Worm (Caenorhabditis elegans) whole organism, midembryonic: Measurements from ENCODE around the gene sri-53.

ENCODE experiments used
- T22C8.4 ChIP-seq: fragments of 200-800 bp; sonication (Bioruptor generic); IDR thresholded peaks from 2 replicates; pipeline ENCODE4 v1.3.6; 2022; ENCODE audit warnings: missing genetic modification characterization, missing compliant biosample characterization
- cog-1 ChIP-seq: sonication (generic microtip); optimal IDR thresholded peaks from 2 replicates; lab custom pipeline; 2016; ENCODE audit warnings: missing genetic modification characterization, missing compliant biosample characterization
- flt-1 ChIP-seq: fragments of 200-800 bp; sonication (Bioruptor generic); IDR thresholded peaks from 2 replicates; pipeline ENCODE4 v1.3.6; 2022; ENCODE audit warnings: missing genetic modification characterization, missing compliant biosample characterization
- klf-2 ChIP-seq: fragments of 200-800 bp; sonication (Bioruptor generic); conservative IDR thresholded peaks from 2 replicates; pipeline ENCODE4 v1.3.6; 2022; ENCODE audit warnings: missing genetic modification reagents, missing genetic modification characterization, missing compliant biosample characterization
- med-1 ChIP-seq: sonication (generic microtip); optimal IDR thresholded peaks from 2 replicates; lab custom pipeline; 2017; ENCODE audit warnings: missing genetic modification characterization, mild to moderate bottlenecking, missing compliant biosample characterization, antibody characterized with exemption, missing genetic modification reagents; ENCODE audit not compliant: insufficient read depth
- ref-1 ChIP-seq: fragments of 200-800 bp; sonication (Bioruptor generic); conservative IDR thresholded peaks from 2 replicates; pipeline ENCODE4 v1.3.6; 2022; ENCODE audit warnings: missing genetic modification reagents, missing genetic modification characterization, missing compliant biosample characterization
- tab-1 ChIP-seq: fragments of 200-800 bp; sonication (Bioruptor generic); IDR thresholded peaks from 2 replicates; pipeline ENCODE4 v1.3.6; 2022; ENCODE audit warnings: missing genetic modification characterization, missing compliant biosample characterization
- ztf-23 ChIP-seq: fragments of 200-800 bp; sonication (Bioruptor generic); IDR thresholded peaks from 2 replicates; pipeline ENCODE4 v1.3.6; 2022; ENCODE audit warnings: missing genetic modification reagents, missing genetic modification characterization, missing compliant biosample characterization
- ztf-29 ChIP-seq: fragments of 200-800 bp; sonication (Bioruptor generic); IDR thresholded peaks from 2 replicates; pipeline ENCODE4 v1.3.6; 2022; ENCODE audit warnings: missing genetic modification reagents, missing genetic modification characterization, missing compliant biosample characterization

The sri-53 gene

DNA sequence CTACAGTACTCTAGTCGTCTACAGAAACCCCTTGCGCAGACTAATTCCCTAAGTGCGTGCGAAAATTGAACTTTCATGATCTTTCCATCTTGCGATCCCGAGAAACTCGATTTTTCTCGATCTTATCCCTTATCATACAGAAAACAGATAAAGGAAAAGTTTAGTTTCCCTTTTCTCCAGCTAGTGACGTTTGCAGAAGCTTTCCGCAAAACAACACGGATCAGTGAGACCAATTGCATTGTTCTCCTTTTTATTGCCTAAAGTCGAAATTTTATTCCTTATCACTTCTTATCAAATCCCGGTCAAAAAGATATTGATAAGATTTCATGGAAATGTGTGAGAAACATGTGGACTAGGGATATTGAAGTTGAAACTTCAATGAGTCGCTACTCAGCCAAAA is 39.4 kb upstream of the sri-53 start:
- TF ChIP-seq flt-1 (GFP tag; lab: Robert Waterston, UW) (no peak), med-1 (no peak), ztf-29 (no peak), T22C8.4 (GFP tag; lab: Robert Waterston, UW) (no peak), ref-1 (no peak), klf-2 (GFP tag; lab: Robert Waterston, UW) (no peak), tab-1 (GFP tag; lab: Robert Waterston, UW) (no peak), ztf-23 (GFP tag; lab: Robert Waterston, UW) (no peak), cog-1 (no peak)

DNA sequence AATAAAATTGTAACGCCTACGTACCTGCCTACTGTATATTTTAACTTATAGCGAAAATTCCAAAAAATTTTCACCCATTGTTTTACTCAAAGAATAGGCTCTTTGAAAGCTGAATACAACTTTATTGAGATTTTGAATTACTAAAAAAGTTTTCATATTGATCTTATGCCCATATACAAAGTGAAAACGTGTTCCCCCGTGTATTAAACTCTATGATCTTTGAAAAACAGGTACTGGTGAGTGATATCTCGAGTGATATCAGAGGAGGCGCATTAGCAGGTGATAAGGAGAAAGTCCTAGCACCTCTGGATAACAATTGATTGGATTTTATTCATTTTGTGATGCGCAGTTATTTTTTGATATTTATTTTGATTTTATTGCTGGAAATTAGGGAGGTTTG is 37.8 kb upstream of the sri-53 start, which contains the start of gene C17F4.3:
C17F4.3 (plus strand) TSS at position 301 of the 400 bp plus-strand sequence.
- TF ChIP-seq med-1 (no peak), ztf-23 (GFP tag; lab: Robert Waterston, UW) (no peak), T22C8.4 (GFP tag; lab: Robert Waterston, UW) (no peak), ref-1 (no peak), klf-2 (GFP tag; lab: Robert Waterston, UW) (no peak), flt-1 (GFP tag; lab: Robert Waterston, UW) (no peak), ztf-29 (no peak), tab-1 (GFP tag; lab: Robert Waterston, UW) (no peak), cog-1 (no peak)

DNA sequence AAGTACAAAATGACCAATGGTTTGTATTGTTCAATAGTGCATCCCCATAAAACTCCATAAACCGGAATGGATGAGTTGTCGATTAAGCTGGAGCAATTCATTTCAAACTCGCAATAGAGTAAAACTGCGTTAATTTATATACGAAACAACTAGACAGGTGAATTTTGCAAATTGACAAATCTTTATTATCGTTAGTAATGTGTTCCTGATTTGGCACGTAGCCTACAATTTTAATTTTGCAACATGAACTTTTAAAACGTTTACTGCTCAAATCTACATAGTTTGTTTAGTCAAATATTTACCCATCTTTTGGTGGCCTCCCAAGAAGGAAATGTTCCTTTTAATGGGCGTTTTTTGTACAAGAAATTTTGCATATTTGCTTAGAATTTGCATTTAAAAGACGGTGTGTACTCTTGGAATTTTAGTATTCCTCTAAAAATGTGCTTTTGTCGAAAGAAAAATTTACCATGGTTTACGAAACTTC is 34.7 kb upstream of the sri-53 start, which contains the start of the genes srz-67 and C17F4.11:
srz-67 (minus strand) TSS at position 101 of the 484 bp plus-strand sequence.
C17F4.11 (plus strand) TSS at position 434 of the 484 bp plus-strand sequence.
- TF ChIP-seq ref-1 (no peak), med-1 (no peak), klf-2 (GFP tag; lab: Robert Waterston, UW) (no peak), flt-1 (GFP tag; lab: Robert Waterston, UW) (no peak), tab-1 (GFP tag; lab: Robert Waterston, UW) (no peak), cog-1 (no peak), ztf-23 (GFP tag; lab: Robert Waterston, UW) (no peak)

DNA sequence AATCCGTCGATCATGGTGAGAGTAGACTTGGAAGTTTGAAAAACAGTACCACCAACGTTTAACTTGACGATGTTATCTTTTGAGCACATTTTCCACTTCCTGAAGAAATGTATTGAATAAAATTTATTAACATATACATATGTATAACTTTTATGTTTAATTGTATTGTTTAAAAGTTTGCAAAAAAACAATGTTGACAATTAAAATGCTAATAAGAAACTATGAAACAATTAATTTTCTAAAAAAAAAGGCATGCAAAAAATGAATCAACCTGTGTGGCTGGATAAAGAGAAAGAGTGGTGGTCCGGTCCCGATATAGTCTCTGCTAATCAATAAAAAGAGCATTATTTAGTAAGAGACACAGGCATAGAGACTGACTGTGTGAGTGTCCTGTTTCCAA is 32.3 kb upstream of the sri-53 start, which contains the start of gene C17F4.8:
C17F4.8 (minus strand) TSS at position 101 of the 400 bp plus-strand sequence.
- TF ChIP-seq T22C8.4 (GFP tag; lab: Robert Waterston, UW) (no peak), ztf-23 (GFP tag; lab: Robert Waterston, UW) (no peak), tab-1 (GFP tag; lab: Robert Waterston, UW) (no peak), flt-1 (GFP tag; lab: Robert Waterston, UW) (no peak), ztf-29 (no peak), cog-1 (no peak), klf-2 (GFP tag; lab: Robert Waterston, UW) (no peak), ref-1 (no peak), med-1 (no peak)

DNA sequence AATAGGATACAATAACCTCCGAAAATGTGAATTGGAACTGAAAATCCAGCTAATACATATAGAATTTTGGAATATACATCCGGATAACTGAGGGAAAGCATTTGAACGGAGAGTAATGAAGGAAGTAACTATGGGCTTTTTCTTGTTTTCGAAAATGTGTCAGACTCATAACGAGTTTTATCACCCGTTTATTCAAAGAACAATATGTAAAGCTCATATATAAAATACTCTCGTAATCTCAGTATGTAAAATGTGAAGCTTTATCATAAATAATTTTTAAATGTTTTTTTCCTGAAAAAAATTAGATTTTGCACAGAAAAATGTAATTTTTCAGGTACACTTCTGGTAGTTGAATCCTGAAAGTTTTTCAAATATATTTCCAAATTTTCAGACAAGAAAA is 28.0 kb upstream of the sri-53 start, which contains the start of gene srh-297:
srh-297 (minus strand) TSS at position 101 of the 400 bp plus-strand sequence.
- TF ChIP-seq klf-2 (GFP tag; lab: Robert Waterston, UW) (no peak), med-1 (no peak), flt-1 (GFP tag; lab: Robert Waterston, UW) (no peak), tab-1 (GFP tag; lab: Robert Waterston, UW) (no peak), ref-1 (no peak), T22C8.4 (GFP tag; lab: Robert Waterston, UW) (no peak), cog-1 (no peak), ztf-23 (GFP tag; lab: Robert Waterston, UW) (no peak), ztf-29 (no peak)

DNA sequence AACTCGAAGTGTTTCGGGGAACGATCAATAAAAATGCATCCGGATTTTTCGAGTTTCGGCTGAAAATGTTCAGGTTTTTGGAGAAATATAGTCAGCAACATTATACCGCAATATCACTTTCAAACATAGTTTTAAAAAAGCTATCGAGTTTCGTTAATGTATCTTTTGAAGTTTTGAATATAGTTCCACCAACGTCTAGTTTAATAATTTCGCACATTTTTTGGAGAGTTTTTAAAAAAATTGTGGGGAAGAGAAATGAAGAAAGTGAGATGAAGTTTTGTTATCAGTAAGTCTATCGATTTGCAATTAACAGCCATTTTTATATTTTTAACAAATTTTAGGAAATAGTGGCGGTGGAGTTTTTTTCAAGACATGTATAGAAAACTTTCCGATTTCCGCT is 23.4 kb upstream of the sri-53 start, which contains the start of gene ZC239.17:
ZC239.17 (minus strand) TSS at position 101 of the 400 bp plus-strand sequence.
- TF ChIP-seq cog-1, result no peak
- TF ChIP-seq tab-1 (GFP tag; lab: Robert Waterston, UW), result no peak
- TF ChIP-seq ztf-29, result no peak
- TF ChIP-seq flt-1 (GFP tag; lab: Robert Waterston, UW), result no peak
- TF ChIP-seq med-1, result no peak
- no peak for TF ChIP-seq T22C8.4 (GFP tag; lab: Robert Waterston, UW)
- TF ChIP-seq ztf-23 (GFP tag; lab: Robert Waterston, UW), result no peak
- TF ChIP-seq ref-1, result no peak
- TF ChIP-seq klf-2 (GFP tag; lab: Robert Waterston, UW), result no peak

DNA sequence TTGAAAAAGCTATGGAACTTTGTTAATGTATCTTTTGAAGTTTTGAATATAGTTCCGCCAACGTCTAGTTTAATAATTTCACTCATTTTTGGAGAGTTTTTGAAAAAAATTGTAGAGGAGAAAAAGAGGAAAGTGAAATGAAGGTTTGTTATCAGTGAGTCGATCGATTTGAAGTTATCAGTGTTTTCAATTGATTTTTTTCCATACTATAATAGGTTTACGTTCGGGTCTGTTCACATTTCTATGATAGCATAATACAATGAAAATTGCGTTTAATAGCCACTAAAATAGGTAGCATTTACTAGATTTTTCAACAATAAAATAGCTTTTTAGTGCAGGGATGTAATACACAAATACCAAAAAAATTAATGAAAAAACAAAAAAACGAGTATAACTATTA is 22.8 kb upstream of the sri-53 start, which contains the start of gene ZC239.16:
ZC239.16 (minus strand) TSS at position 120 of the 400 bp plus-strand sequence.
- no peak for TF ChIP-seq flt-1 (GFP tag; lab: Robert Waterston, UW)
- no peak for TF ChIP-seq ref-1
- TF ChIP-seq T22C8.4 (GFP tag; lab: Robert Waterston, UW), result no peak

DNA sequence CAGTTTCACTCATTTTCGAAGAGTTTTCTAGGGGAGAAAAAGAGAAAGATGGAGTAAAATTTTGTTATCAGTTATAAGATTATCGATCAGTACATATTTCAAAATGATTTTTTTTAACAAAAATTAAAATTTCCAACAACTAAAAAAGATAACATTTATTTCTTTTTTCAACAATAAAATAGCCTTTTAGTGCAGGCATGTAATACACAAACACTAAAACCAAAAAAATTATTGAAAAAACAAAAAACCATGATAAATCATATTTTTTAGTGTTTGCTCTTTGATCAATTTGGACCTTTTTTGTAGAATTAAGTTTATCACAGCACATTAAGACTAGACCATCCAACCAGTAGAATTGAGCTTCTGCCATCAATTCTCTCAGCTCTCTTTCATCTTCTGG is 22.2 kb upstream of the sri-53 start, which contains the start of gene ZC239.15:
ZC239.15 (minus strand) TSS at position 101 of the 400 bp plus-strand sequence.
- TF ChIP-seq tab-1 (GFP tag; lab: Robert Waterston, UW), result no peak

DNA sequence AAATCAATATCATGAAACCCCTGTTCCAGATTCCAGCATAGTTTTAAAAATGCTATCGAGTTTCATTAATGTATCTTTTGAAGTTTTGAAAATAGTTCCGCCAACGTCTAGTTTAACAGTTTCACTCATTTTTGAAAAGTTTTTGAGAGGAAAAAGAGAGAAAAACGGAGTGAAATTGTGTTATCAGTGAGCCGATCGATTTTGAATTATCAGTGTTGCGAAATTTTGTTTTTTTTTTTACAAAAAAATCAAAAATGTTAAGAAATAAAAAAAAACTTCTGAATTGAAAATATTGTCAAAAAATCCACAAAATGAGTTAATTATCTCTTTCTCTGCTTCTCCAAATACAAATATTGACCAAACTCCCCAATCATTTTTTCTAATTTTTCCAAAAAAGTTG is 20.3 kb upstream of the sri-53 start, which contains the start of gene ZC239.13:
ZC239.13 (minus strand) TSS at position 154 of the 400 bp plus-strand sequence.
- TF ChIP-seq ref-1 (no peak), ztf-29 (no peak)

DNA sequence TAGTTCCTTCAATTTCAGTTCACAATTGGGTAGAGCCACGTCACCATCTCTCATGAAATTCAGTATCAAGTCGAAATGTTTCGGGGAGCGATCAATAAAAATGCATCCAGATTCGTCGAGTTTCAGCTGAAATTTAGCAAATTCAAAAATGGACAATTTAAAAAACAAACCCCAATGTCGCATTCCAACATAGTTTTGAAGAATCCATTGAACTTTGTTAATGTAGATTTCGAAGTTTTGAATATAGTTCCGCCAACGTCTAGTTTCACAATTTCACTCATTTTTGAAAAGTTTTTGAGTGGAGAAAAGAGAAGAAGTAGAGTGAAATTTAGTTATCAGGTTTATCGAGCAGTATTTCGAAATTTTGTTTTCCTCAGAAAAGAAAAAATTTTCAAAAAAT is 19.3 kb upstream of the sri-53 start, which contains the start of gene ZC239.14:
ZC239.14 (minus strand) TSS at position 305 of the 400 bp plus-strand sequence.
- TF ChIP-seq flt-1 (GFP tag; lab: Robert Waterston, UW) (no peak), tab-1 (GFP tag; lab: Robert Waterston, UW) (no peak), ztf-29 (no peak), T22C8.4 (GFP tag; lab: Robert Waterston, UW) (no peak), cog-1 (no peak)

DNA sequence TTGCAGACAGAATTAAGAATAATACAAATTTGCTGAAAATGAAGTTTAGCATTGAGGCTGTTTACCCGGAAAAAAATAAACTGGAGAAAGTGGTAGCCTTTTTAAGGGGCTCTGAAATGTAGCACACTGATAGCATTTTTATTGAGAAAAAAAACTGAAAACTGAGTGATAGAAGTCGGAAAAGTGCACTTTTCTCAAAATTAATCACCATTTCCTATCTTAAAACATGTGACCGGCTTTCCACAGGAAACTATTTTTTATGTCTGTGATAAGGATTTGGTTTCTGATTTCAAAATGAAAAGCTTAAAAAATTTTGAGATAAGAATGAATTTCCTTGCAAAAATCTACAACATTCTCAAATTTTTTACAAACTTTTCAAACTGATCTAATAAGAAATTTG is 18.3 kb upstream of the sri-53 start, which contains the start of gene ZC239.22:
ZC239.22 (minus strand) TSS at position 101 of the 400 bp plus-strand sequence.
- TF ChIP-seq ref-1 (no peak), ztf-23 (GFP tag; lab: Robert Waterston, UW) (no peak), tab-1 (GFP tag; lab: Robert Waterston, UW) (no peak), med-1 (no peak), T22C8.4 (GFP tag; lab: Robert Waterston, UW) (no peak), klf-2 (GFP tag; lab: Robert Waterston, UW) (no peak), flt-1 (GFP tag; lab: Robert Waterston, UW) (no peak), ztf-29 (no peak), cog-1 (no peak)
